Worm (Caenorhabditis elegans): ENCODE results near the gene F42G4.5.
"Not testable (repeated sequence)": the region's sequence is repeated elsewhere in the genome, so short reads cannot be mapped to it uniquely, and the experiment has no call there.

The F42G4.5 gene

DNA sequence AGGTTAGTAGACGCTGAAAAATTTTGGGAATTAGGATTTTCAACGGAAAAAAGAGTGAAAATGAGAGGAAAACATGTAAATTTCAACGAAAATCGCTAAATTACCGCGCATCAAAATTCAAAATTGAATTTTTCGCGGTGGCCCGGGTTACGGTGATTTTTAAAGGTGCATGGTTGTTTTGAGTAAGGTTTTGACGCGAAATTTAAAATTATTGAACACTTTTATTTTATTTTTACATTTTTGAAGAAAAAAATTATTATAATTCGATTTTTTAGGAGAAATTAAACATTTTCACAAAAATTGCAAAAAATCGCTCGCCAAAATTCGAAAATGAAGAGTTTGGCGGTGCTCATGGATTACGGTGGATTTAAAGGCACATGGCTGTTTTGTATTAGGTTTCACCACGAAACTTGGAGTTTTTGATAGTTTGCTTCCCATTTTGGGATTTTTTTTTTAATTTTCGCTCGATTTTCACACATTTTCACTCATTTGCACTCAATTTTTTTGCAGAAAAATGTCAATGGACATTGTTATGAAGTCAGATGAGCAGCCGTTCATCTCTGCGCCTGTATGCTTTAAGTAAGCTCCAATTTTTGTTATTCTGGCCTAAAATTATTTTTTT, 29.7 kb upstream of the F42G4.5 start, which contains the start of gene puf-6:
puf-6 (minus strand) TSS at position 13 of the 622 bp plus-strand sequence.
- TF ChIP-seq nhr-237 (tag; optimal IDR thresholded peaks at IDR 0.05); elt-2 (tag; optimal IDR thresholded peaks at IDR 0.05); lin-14 (GFP tag; optimal IDR thresholded peaks at IDR 0.05): not testable (repeated sequence)

ce11 chrII:13047106-13047505, 26.2 kb upstream of the F42G4.5 start, which contains the start of gene F42G4.7:
TSS of gene F42G4.7 (minus strand) at chrII:13047290.
- not testable (repeated sequence) for TF ChIP-seq snu-23 (GFP tag; optimal IDR thresholded peaks at IDR 0.05); zip-4 (GFP tag; optimal IDR thresholded peaks at IDR 0.05); F16B12.6 (tag; optimal IDR thresholded peaks at IDR 0.05)

DNA sequence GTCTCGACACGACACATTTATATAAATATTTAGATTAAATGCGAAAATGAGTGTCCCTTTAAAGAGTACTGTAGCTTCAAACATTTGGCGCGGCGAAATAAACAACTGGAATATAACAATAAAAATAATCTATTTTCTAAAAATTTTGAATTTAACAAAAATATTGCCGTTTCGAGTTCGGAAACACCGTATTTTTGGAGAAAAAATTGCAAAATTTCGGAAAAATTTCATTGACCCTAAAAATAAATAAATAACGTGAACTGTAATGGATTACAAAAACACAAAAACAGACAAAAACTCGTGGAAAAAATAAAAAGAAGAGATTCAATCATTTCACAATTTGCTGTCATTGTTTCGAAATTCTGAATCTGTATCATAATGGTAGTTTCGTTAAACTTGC, 25.7 kb upstream of the F42G4.5 start, which contains the start of gene F42G4.2:
F42G4.2 (plus strand) TSS at position 301 of the 400 bp plus-strand sequence.
- not testable (repeated sequence) for TF ChIP-seq skn-1, rnt-1, aly-2 (tag; optimal IDR thresholded peaks at IDR 0.05)

ce11 chrII:13050050-13050449, 23.2 kb upstream of the F42G4.5 start:
- TF ChIP-seq mep-1 (tag; optimal IDR thresholded peaks at IDR 0.05) (no peak), snpc-4 (tag; optimal IDR thresholded peaks at IDR 0.05) (peak; percentile 47), nhr-12 (tag; optimal IDR thresholded peaks at IDR 0.05) (no peak)

- TF ChIP-seq nhr-71 (tag; optimal IDR thresholded peaks at IDR 0.05) (no peak), fos-1 (tag; optimal IDR thresholded peaks at IDR 0.05) (no peak), blmp-1 (tag; optimal IDR thresholded peaks at IDR 0.05) (peak; percentile 98)
Observed at ce11 chrII:13053443-13053842, 19.8 kb upstream of the F42G4.5 start.

DNA sequence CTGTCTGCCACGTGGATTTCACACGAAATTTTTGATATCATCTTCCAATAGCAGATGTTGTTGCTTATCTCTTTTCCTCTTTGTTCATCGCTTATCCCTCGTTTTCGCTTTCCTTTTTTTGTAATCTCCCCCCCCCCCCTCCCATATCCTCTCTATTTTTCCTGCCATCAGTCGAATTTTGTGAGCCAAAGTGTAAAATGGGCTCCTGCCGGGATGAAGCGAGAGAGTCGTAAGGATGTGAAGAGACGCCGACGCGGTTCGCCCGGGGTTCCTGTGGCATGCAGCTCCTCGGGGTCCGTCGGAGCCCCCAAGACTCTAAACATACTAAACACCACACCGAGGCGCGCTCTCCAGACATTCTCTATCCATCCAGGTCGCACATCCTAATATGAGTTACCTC, 16.7 kb upstream of the F42G4.5 start, which contains the start of gene zyx-1:
zyx-1 (plus strand) TSS at position 331 of the 400 bp plus-strand sequence.
- TF ChIP-seq pqm-1 (tag; optimal IDR thresholded peaks at IDR 0.05) (no peak), skn-1 (tag; optimal IDR thresholded peaks at IDR 0.05) (no peak), sptf-1 (tag; optimal IDR thresholded peaks at IDR 0.05) (no peak), alr-1 (tag; optimal IDR thresholded peaks at IDR 0.05; ENCODE audit: borderline replicate concordance) (no peak), nhr-28 (tag; optimal IDR thresholded peaks at IDR 0.05) (no peak), vab-15 (tag; optimal IDR thresholded peaks at IDR 0.05) (no peak), snpc-4 (tag; optimal IDR thresholded peaks at IDR 0.05) (no peak), nhr-77 (tag; optimal IDR thresholded peaks at IDR 0.05) (no peak), jun-1 (tag; optimal IDR thresholded peaks at IDR 0.05) (no peak), lin-13 (GFP tag; optimal IDR thresholded peaks at IDR 0.05) (no peak), rnt-1 (tag; optimal IDR thresholded peaks at IDR 0.05) (peak; percentile 37), hlh-4 (tag; optimal IDR thresholded peaks at IDR 0.05) (no peak), nhr-85 (tag) (no peak), snu-23 (GFP tag; optimal IDR thresholded peaks at IDR 0.05) (no peak), F16B12.6 (tag; optimal IDR thresholded peaks at IDR 0.05) (no peak), unc-62 (GFP tag; optimal IDR thresholded peaks at IDR 0.05) (no peak), nhr-12 (tag; optimal IDR thresholded peaks at IDR 0.05) (no peak), elt-2 (tag; optimal IDR thresholded peaks at IDR 0.05) (no peak), nhr-76 (tag; optimal IDR thresholded peaks at IDR 0.05) (no peak), ama-1 (optimal IDR thresholded peaks at IDR 0.05) (no peak), grh-1 (GFP tag; IDR thresholded peaks at IDR 0.05) (no peak), nhr-47 (tag; optimal IDR thresholded peaks at IDR 0.05) (no peak), egl-27 (tag; optimal IDR thresholded peaks at IDR 0.05) (no peak), unc-86 (tag; optimal IDR thresholded peaks at IDR 0.05) (no peak), lin-14 (GFP tag; optimal IDR thresholded peaks at IDR 0.05) (peak; percentile 65), ztf-4 (tag; optimal IDR thresholded peaks at IDR 0.05) (no peak), xbp-1 (tag; optimal IDR thresholded peaks at IDR 0.05) (no peak), pag-3 (tag; optimal IDR thresholded peaks at IDR 0.05; ENCODE audit: borderline replicate concordance, insufficient read depth) (peak; percentile 79), efl-1 (optimal IDR thresholded peaks at IDR 0.05) (no peak), efl-1 (GFP tag; optimal IDR thresholded peaks at IDR 0.05 in 1 of 2) (peak in 1 of 2 experiments; percentile 64), ces-1 (GFP tag; optimal IDR thresholded peaks at IDR 0.05) (no peak)

All from whole organism, L1 larva.